Fruit fly (Drosophila melanogaster) whole organism, prepupa: ENCODE data around the gene CG14322.

ENCODE experiments used
- Blimp-1 ChIP-seq: fragments of 200-800 bp; sonication (Bioruptor generic); optimal IDR thresholded peaks from 3 replicates; lab custom pipeline; 2017; ENCODE audit warnings: missing biosample characterization, missing genetic modification characterization, mild to moderate bottlenecking, moderate library complexity, missing genetic modification reagents
- CG32006 ChIP-seq: fragments of 200-800 bp; sonication (Bioruptor generic); optimal IDR thresholded peaks from 3 replicates; lab custom pipeline; 2017; ENCODE audit warnings: missing biosample characterization, mild to moderate bottlenecking, missing genetic modification characterization
- CG6163 ChIP-seq: fragments of 200-800 bp; sonication (Bioruptor generic); IDR thresholded peaks from 3 replicates; pipeline ENCODE4 v1.3.6; 2022; ENCODE audit warnings: missing biosample characterization, missing genetic modification characterization
- Ets21C ChIP-seq: fragments of 200-800 bp; sonication (Bioruptor generic); optimal IDR thresholded peaks from 3 replicates; lab custom pipeline; 2016; ENCODE audit warnings: missing biosample characterization, missing genetic modification characterization
- Hr38 ChIP-seq: sonication (Bioruptor generic); optimal IDR thresholded peaks from 2 replicates; lab custom pipeline; 2016; ENCODE audit warnings: missing biosample characterization, missing genetic modification characterization
- Smox ChIP-seq: fragments of 200-800 bp; sonication (Bioruptor generic); optimal IDR thresholded peaks from 3 replicates; lab custom pipeline; 2016; ENCODE audit warnings: missing biosample characterization, missing genetic modification characterization
- ss ChIP-seq, 2 experiments: fragments of 200-800 bp; sonication (Bioruptor generic); optimal IDR thresholded peaks; 2 replicates in 1 of 2; 3 replicates in 1 of 2; lab custom pipeline; 2017 to 2018; ENCODE audit warnings: mild to moderate bottlenecking in 2 of 2, missing biosample characterization in 2 of 2, missing genetic modification characterization in 2 of 2, moderate library complexity in 1 of 2

DNA sequence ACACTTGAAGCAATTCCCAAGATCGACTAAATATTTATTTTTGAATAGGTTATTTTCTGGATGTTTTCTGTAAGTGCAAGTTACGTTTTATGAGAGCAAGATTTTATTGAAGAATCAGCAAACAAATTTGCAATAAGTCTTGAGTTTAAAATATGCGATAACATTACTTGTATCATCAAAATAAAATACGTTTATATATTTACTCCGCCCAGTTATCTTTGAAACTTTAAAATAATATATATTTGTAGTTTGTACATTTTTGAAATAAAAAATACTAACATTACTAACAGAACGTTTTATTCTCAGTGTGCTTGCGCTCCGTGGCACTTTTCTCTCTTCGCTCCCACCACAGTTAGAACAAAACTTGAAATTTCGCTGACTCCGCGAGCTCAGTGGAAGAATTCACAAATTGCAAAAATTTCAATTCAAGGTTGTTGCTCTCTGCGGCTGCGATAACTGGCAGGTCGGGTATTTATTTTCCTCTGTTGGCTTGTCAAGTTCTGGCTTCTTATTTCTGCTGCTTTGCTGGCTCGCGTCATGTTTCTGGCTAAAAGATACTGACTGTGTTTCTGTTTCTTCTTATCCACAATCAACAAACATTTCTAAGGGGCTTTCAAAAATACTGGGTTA, 32.0 kb downstream of the CG14322 start:
- no peak for TF ChIP-seq Hr38 (GFP tag; lab: Kevin White, UChicago)
- peak; percentile 68 to 80 for TF ChIP-seq ss (GFP tag; optimal IDR thresholded peaks at IDR 0.05; lab: Kevin White, UChicago)
- peak; percentile 79 for TF ChIP-seq CG6163
- TF ChIP-seq Smox (GFP tag; lab: Kevin White, UChicago) = peak; percentile 91
- peak; percentile 78 for TF ChIP-seq Blimp-1
- TF ChIP-seq Ets21C (GFP tag; lab: Kevin White, UChicago) = peak; percentile 78
- TF ChIP-seq CG32006 = peak; percentile 95
